Worm (Caenorhabditis elegans) whole organism, L4 larva: ENCODE results near the gene Y116A8B.4.

Experiments used
- dmd-8 ChIP-seq: fragments of 200-800 bp; sonication (Bioruptor generic); IDR thresholded peaks from 2 replicates; pipeline ENCODE4 v1.3.6; 2022; ENCODE audit warnings: missing genetic modification characterization, missing compliant biosample characterization
- jun-1 ChIP-seq: fragments of 150-350 bp; optimal IDR thresholded peaks from 2 replicates; lab custom pipeline; 2014; ENCODE audit warnings: missing biosample characterization, missing genetic modification reagents, missing genetic modification characterization
- nhr-11 ChIP-seq: fragments of 150-350 bp; optimal IDR thresholded peaks from 2 replicates; lab custom pipeline; 2014; ENCODE audit warnings: missing biosample characterization, missing genetic modification characterization
- ztf-11 ChIP-seq: fragments of 150-350 bp; optimal IDR thresholded peaks from 2 replicates; lab custom pipeline; 2014; ENCODE audit warnings: missing biosample characterization, missing genetic modification characterization

DNA sequence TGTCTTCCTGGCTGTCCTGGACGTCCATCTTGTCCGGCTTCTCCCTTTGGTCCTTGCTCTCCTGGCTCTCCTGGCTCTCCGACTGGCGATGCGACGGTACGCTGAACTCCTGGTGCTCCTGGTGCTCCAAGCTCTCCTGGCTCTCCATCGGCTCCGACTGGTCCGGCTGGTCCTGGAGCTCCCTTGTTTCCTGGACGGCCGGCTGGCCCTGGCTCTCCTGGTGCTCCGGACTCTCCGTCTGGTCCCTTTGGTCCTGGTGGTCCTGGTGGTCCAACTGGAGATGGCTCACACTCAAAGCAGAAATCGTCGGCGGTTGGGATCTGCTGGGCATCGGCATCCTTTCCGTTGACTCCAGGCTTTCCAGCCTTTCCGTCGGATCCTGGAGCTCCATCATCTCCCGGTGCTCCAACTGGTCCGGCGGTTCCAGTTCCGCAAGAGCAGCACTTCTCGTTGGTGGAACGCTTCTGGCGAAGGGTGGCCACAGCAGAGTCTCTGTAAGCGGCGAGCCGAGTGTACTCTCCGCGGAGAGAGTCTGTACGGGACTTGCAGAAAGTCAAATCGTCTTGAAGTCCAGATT is 40.5 kb upstream of the Y116A8B.4 start:
- TF ChIP-seq dmd-8 (no peak), nhr-11 (tag; lab: Kevin White, UChicago) (no peak), ztf-11 (tag; lab: Kevin White, UChicago) (no peak), jun-1 (no peak)
